Worm (Caenorhabditis elegans) whole organism, L4 larva: ENCODE measurements around the gene Y58A7A.2.

ENCODE experiments used
- ceh-28 ChIP-seq: fragments of 150-350 bp; optimal IDR thresholded peaks from 2 replicates; lab custom pipeline; 2014; ENCODE audit warnings: missing biosample characterization, missing genetic modification reagents, missing genetic modification characterization
- ces-1 ChIP-seq: fragments of 150-350 bp; sonication (generic microtip); optimal IDR thresholded peaks from 4 replicates; lab custom pipeline; 2014; ENCODE audit warnings: missing biosample characterization, missing genetic modification reagents, missing genetic modification characterization
- daf-16 ChIP-seq, 3 experiments: sonication (generic microtip); optimal IDR thresholded peaks; 2 replicates each; lab custom pipeline; 2016 to 2017; ENCODE audit warnings: missing genetic modification characterization in 3 of 3, missing genetic modification reagents in 3 of 3, mild to moderate bottlenecking in 2 of 3, missing compliant biosample characterization in 2 of 3, missing biosample characterization in 1 of 3, moderate library complexity in 1 of 3
- dpl-1 ChIP-seq: fragments of 150-350 bp; optimal IDR thresholded peaks from 2 replicates; lab custom pipeline; 2014; ENCODE audit warnings: missing biosample characterization, missing genetic modification reagents, missing genetic modification characterization
- hlh-30 ChIP-seq: sonication (generic microtip); optimal IDR thresholded peaks from 2 replicates; lab custom pipeline; 2017; ENCODE audit warnings: antibody characterized with exemption, mild to moderate bottlenecking, missing genetic modification characterization, missing compliant biosample characterization; ENCODE audit not compliant: insufficient read depth
- lin-15B ChIP-seq: fragments of 150-350 bp; sonication (generic microtip); optimal IDR thresholded peaks from 3 replicates; lab custom pipeline; 2014; ENCODE audit warnings: missing biosample characterization, missing genetic modification characterization
- madf-9 ChIP-seq: fragments of 200-800 bp; sonication (Bioruptor generic); conservative IDR thresholded peaks from 2 replicates; pipeline ENCODE4 v1.3.6; 2022; ENCODE audit warnings: missing genetic modification reagents, missing genetic modification characterization, missing compliant biosample characterization
- mes-2 ChIP-seq: sonication (generic microtip); optimal IDR thresholded peaks from 2 replicates; lab custom pipeline; 2016; ENCODE audit warnings: missing genotype, mild to moderate bottlenecking, missing genetic modification characterization, missing compliant biosample characterization; ENCODE audit not compliant: poor library complexity, severe bottlenecking
- nhr-11 ChIP-seq: fragments of 150-350 bp; optimal IDR thresholded peaks from 2 replicates; lab custom pipeline; 2014; ENCODE audit warnings: missing biosample characterization, missing genetic modification characterization
- pha-4 ChIP-seq, 2 experiments: fragments of 150-350 bp in 1 of 2; fragments of 200-800 bp in 1 of 2; sonication (Bioruptor generic) in 1 of 2; IDR thresholded peaks in 1 of 2; optimal IDR thresholded peaks in 1 of 2; 2 replicates each; pipeline versions ENCODE4 v1.3.6 to Lab custom; 2014 to 2022; ENCODE audit warnings: missing genetic modification characterization in 2 of 2, missing genetic modification reagents in 2 of 2, missing biosample characterization in 1 of 2, missing compliant biosample characterization in 1 of 2
- saeg-2 ChIP-seq: fragments of 200-800 bp; sonication (Bioruptor generic); IDR thresholded peaks from 2 replicates; pipeline ENCODE4 v1.3.6; 2022; ENCODE audit warnings: missing genetic modification reagents, missing genetic modification characterization, missing compliant biosample characterization

DNA sequence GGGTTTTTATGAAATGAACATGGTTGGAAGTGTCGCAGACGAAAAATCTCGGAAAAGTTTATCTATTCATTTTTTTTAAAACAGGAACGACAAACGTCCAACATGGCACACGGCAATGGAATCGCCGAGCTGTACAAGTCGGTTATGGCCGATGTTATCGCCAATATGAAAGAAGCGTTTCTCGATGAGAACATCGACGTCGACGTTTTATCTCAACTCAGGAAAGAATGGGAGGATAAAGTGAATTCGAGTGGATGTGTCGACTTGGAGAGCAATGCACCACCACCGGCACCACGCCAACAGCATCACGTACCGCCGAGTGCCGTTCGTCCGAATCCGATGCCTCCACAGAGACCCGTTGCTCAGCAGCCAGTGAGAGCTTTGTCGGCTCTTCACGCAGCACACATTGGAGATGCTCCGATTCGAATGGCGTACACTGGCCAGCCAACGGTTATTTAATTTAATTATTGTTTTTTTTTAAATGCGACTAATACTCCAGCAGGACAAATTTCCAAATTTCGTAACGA lies 21.8 kb downstream of the Y58A7A.2 start:
- TF ChIP-seq saeg-2 (GFP tag; lab: Robert Waterston, UW) (no peak), nhr-11 (tag; lab: Kevin White, UChicago) (no peak), ceh-28 (tag; lab: Kevin White, UChicago) (no peak), pha-4 (GFP tag; IDR thresholded peaks at IDR 0.05; lab: Robert Waterston, UW) (no peak), pha-4 (tag; optimal IDR thresholded peaks at IDR 0.05; lab: Kevin White, UChicago) (no peak), hlh-30 (tag; lab: Kevin White, UChicago) (no peak), daf-16 (GFP tag; optimal IDR thresholded peaks at IDR 0.05; lab: Kevin White, UChicago) (no peak), daf-16 (tag; optimal IDR thresholded peaks at IDR 0.05; lab: Kevin White, UChicago) (no peak), dpl-1 (GFP tag; lab: Kevin White, UChicago) (no peak), madf-9 (GFP tag; lab: Robert Waterston, UW) (no peak), mes-2 (tag; lab: Kevin White, UChicago) (no peak), lin-15B (tag; lab: Kevin White, UChicago) (no peak), ces-1 (no peak)
